Worm (Caenorhabditis elegans) whole organism, young adult: Measurements from ENCODE around the gene immp-1.
"Not testable (repeated sequence)": the region's sequence is repeated elsewhere in the genome, so short reads cannot be mapped to it uniquely, and the experiment has no call there.

Experiments
- B0261.1 ChIP-seq: sonication (generic microtip); optimal IDR thresholded peaks from 2 replicates; lab custom pipeline; 2016; ENCODE audit warnings: mild to moderate bottlenecking, missing genetic modification characterization, moderate library complexity, missing compliant biosample characterization
- F33H1.4 ChIP-seq: fragments of 200-800 bp; sonication (Bioruptor generic); IDR thresholded peaks from 2 replicates; pipeline ENCODE4 v1.3.6; 2022; ENCODE audit warnings: missing genetic modification reagents, missing genetic modification characterization, missing compliant biosample characterization
- F52B5.7 ChIP-seq: sonication (generic microtip); optimal IDR thresholded peaks from 2 replicates; lab custom pipeline; 2016; ENCODE audit warnings: mild to moderate bottlenecking, missing genetic modification characterization, missing compliant biosample characterization
- K11D2.4 ChIP-seq: fragments of 200-800 bp; sonication (Bioruptor generic); IDR thresholded peaks from 2 replicates; pipeline ENCODE4 v1.3.6; 2022; ENCODE audit warnings: missing genetic modification reagents, missing genetic modification characterization, missing compliant biosample characterization
- T07F8.4 ChIP-seq: sonication (generic microtip); optimal IDR thresholded peaks from 2 replicates; lab custom pipeline; 2016; ENCODE audit warnings: mild to moderate bottlenecking, missing genetic modification characterization, moderate library complexity, missing compliant biosample characterization
- Y53G8AR.9 ChIP-seq: fragments of 200-800 bp; sonication (Bioruptor generic); conservative IDR thresholded peaks from 2 replicates; pipeline ENCODE4 v1.3.6; 2022; ENCODE audit warnings: missing genetic modification reagents, missing genetic modification characterization, missing compliant biosample characterization
- Y56A3A.18 ChIP-seq: fragments of 200-800 bp; sonication (Bioruptor generic); IDR thresholded peaks from 2 replicates; pipeline ENCODE4 v1.3.6; 2022; ENCODE audit warnings: missing genetic modification reagents, missing genetic modification characterization, missing compliant biosample characterization
- ama-1 ChIP-seq, 3 experiments: fragments of 150-350 bp in 1 of 3; sonication (generic microtip) in 2 of 3; optimal IDR thresholded peaks; 2 replicates each; lab custom pipeline; 2014 to 2018; ENCODE audit warnings: missing biosample characterization in 2 of 3, missing genetic modification characterization in 2 of 3, missing genetic modification reagents in 2 of 3
- atf-7 ChIP-seq: sonication (generic microtip); optimal IDR thresholded peaks from 2 replicates; lab custom pipeline; 2017; ENCODE audit warnings: mild to moderate bottlenecking, missing genetic modification characterization, missing compliant biosample characterization
- attf-5 ChIP-seq: fragments of 200-800 bp; sonication (Bioruptor generic); optimal IDR thresholded peaks from 2 replicates; lab custom pipeline; 2018; ENCODE audit warnings: mild to moderate bottlenecking, missing genetic modification characterization, missing compliant biosample characterization
- cebp-1 ChIP-seq, 2 experiments: fragments of 200-800 bp in 1 of 2; sonication (Bioruptor generic) in 1 of 2; sonication (generic microtip) in 1 of 2; IDR thresholded peaks in 1 of 2; optimal IDR thresholded peaks in 1 of 2; 2 replicates each; pipeline versions ENCODE4 v1.3.6 to Lab custom; 2017 to 2022; ENCODE audit warnings: missing compliant biosample characterization in 2 of 2, missing genetic modification characterization in 2 of 2, mild to moderate bottlenecking in 1 of 2, missing genetic modification reagents in 1 of 2, moderate library complexity in 1 of 2
- ceh-27 ChIP-seq: fragments of 200-800 bp; sonication (Bioruptor generic); optimal IDR thresholded peaks from 2 replicates; lab custom pipeline; 2018; ENCODE audit warnings: mild to moderate bottlenecking, missing genetic modification characterization, moderate library complexity, missing compliant biosample characterization
- dox-1 ChIP-seq: fragments of 200-800 bp; sonication (Bioruptor generic); IDR thresholded peaks from 2 replicates; pipeline ENCODE4 v1.3.6; 2022; ENCODE audit warnings: missing genetic modification reagents, missing genetic modification characterization, missing compliant biosample characterization
- egl-18 ChIP-seq: fragments of 200-800 bp; sonication (Bioruptor generic); IDR thresholded peaks from 2 replicates; pipeline ENCODE4 v1.3.6; 2022; ENCODE audit warnings: missing genetic modification reagents, missing genetic modification characterization, missing compliant biosample characterization
- egrh-3 ChIP-seq: fragments of 200-800 bp; sonication (Bioruptor generic); IDR thresholded peaks from 2 replicates; pipeline ENCODE4 v1.3.6; 2022; ENCODE audit warnings: missing genetic modification reagents, missing genetic modification characterization, missing compliant biosample characterization
- fkh-3 ChIP-seq: sonication (generic microtip); optimal IDR thresholded peaks from 2 replicates; lab custom pipeline; 2016; ENCODE audit warnings: mild to moderate bottlenecking, missing genetic modification characterization, missing compliant biosample characterization
- hlh-26 ChIP-seq: fragments of 200-800 bp; sonication (Bioruptor generic); conservative IDR thresholded peaks from 2 replicates; pipeline ENCODE4 v1.3.6; 2022; ENCODE audit warnings: missing genetic modification reagents, missing genetic modification characterization, missing compliant biosample characterization
- hmg-1.2 ChIP-seq: fragments of 200-800 bp; sonication (Bioruptor generic); IDR thresholded peaks from 2 replicates; pipeline ENCODE4 v1.3.6; 2022; ENCODE audit warnings: missing genetic modification reagents, missing genetic modification characterization, missing compliant biosample characterization
- hrde-1 ChIP-seq: sonication (generic microtip); optimal IDR thresholded peaks from 2 replicates; lab custom pipeline; 2016; ENCODE audit warnings: missing genetic modification characterization, mild to moderate bottlenecking, missing compliant biosample characterization, moderate library complexity, missing genotype, missing genetic modification reagents, borderline replicate concordance
- let-607 ChIP-seq, 2 experiments: fragments of 200-800 bp in 1 of 2; sonication (Bioruptor generic) in 1 of 2; sonication (generic microtip) in 1 of 2; optimal IDR thresholded peaks; 2 replicates each; lab custom pipeline; 2016 to 2018; ENCODE audit warnings: mild to moderate bottlenecking in 2 of 2, missing compliant biosample characterization in 2 of 2, missing genetic modification characterization in 2 of 2, moderate library complexity in 2 of 2, missing genotype in 1 of 2
- lsl-1 ChIP-seq: fragments of 200-800 bp; sonication (Bioruptor generic); optimal IDR thresholded peaks from 2 replicates; lab custom pipeline; 2018; ENCODE audit warnings: mild to moderate bottlenecking, missing genetic modification characterization, moderate library complexity, missing compliant biosample characterization
- mcd-1 ChIP-seq: fragments of 200-800 bp; sonication (Bioruptor generic); IDR thresholded peaks from 2 replicates; pipeline ENCODE4 v1.3.6; 2022; ENCODE audit warnings: missing genetic modification reagents, missing genetic modification characterization, missing compliant biosample characterization
- mel-28 ChIP-seq: sonication (generic microtip); optimal IDR thresholded peaks from 2 replicates; lab custom pipeline; 2016; ENCODE audit warnings: borderline replicate concordance, mild to moderate bottlenecking, missing genetic modification characterization, missing compliant biosample characterization
- nfyb-1 ChIP-seq: fragments of 200-800 bp; sonication (Bioruptor generic); IDR thresholded peaks from 2 replicates; pipeline ENCODE4 v1.3.6; 2022; ENCODE audit warnings: missing genetic modification reagents, missing genetic modification characterization, missing compliant biosample characterization
- nhr-80 ChIP-seq: sonication (generic microtip); optimal IDR thresholded peaks from 2 replicates; lab custom pipeline; 2016; ENCODE audit warnings: missing genetic modification characterization, missing compliant biosample characterization
- nhr-90 ChIP-seq: sonication (generic microtip); optimal IDR thresholded peaks from 2 replicates; lab custom pipeline; 2016; ENCODE audit warnings: missing genotype, mild to moderate bottlenecking, missing genetic modification characterization, missing compliant biosample characterization
- pha-4 ChIP-seq: fragments of 150-350 bp; sonication (generic microtip); optimal IDR thresholded peaks from 2 replicates; lab custom pipeline; 2014; ENCODE audit warnings: missing biosample characterization, missing genetic modification reagents, missing genetic modification characterization
- rec-8 ChIP-seq, 2 experiments: sonication (generic microtip); optimal IDR thresholded peaks; 2 replicates each; lab custom pipeline; 2016; ENCODE audit warnings: mild to moderate bottlenecking in 2 of 2, missing genetic modification characterization in 2 of 2, missing genetic modification reagents in 2 of 2, missing genotype in 2 of 2, missing biosample characterization in 1 of 2, missing compliant biosample characterization in 1 of 2, moderate library complexity in 1 of 2
- rpc-1 ChIP-seq, 2 experiments: fragments of 150-350 bp in 1 of 2; sonication (generic microtip) in 1 of 2; optimal IDR thresholded peaks; 2 replicates each; lab custom pipeline; 2014 to 2018; ENCODE audit warnings: missing biosample characterization in 1 of 2, missing genetic modification characterization in 1 of 2, missing genetic modification reagents in 1 of 2, missing genotype in 1 of 2
- snpc-1.1 ChIP-seq: sonication (generic microtip); optimal IDR thresholded peaks from 2 replicates; lab custom pipeline; 2017; ENCODE audit warnings: missing genetic modification characterization, mild to moderate bottlenecking, missing compliant biosample characterization, antibody characterized with exemption, moderate library complexity, missing genotype, missing genetic modification reagents; ENCODE audit not compliant: insufficient read depth
- snpc-4 ChIP-seq, 5 experiments: fragments of 150-350 bp in 1 of 5; sonication (generic microtip) in 4 of 5; optimal IDR thresholded peaks; 2 replicates each; lab custom pipeline; 2014 to 2018; ENCODE audit warnings: missing genetic modification characterization in 5 of 5, missing biosample characterization in 3 of 5, antibody characterized with exemption in 2 of 5, mild to moderate bottlenecking in 2 of 5, missing compliant biosample characterization in 2 of 5, missing genotype in 2 of 5, moderate library complexity in 2 of 5, missing genetic modification reagents in 1 of 5
- tbx-9 ChIP-seq: sonication (generic microtip); optimal IDR thresholded peaks from 2 replicates; lab custom pipeline; 2016; ENCODE audit warnings: borderline replicate concordance, missing genetic modification characterization, inconsistent platforms, missing compliant biosample characterization
- zfh-2 ChIP-seq: fragments of 200-800 bp; sonication (Bioruptor generic); conservative IDR thresholded peaks from 2 replicates; pipeline ENCODE4 v1.3.6; 2022; ENCODE audit warnings: missing genetic modification reagents, missing genetic modification characterization, missing compliant biosample characterization
- ztf-18 ChIP-seq: sonication (generic microtip); optimal IDR thresholded peaks from 2 replicates; lab custom pipeline; 2016; ENCODE audit warnings: missing genotype, mild to moderate bottlenecking, missing genetic modification characterization, missing compliant biosample characterization
- ztf-26 ChIP-seq: sonication (generic microtip); optimal IDR thresholded peaks from 2 replicates; lab custom pipeline; 2017; ENCODE audit warnings: missing genetic modification characterization, missing compliant biosample characterization

immp-1 gene

ce11 chrIII:11792295-11793256 is 17.8 kb downstream of the immp-1 start, which contains the start of gene C24H11.2 (continued):
- TF ChIP-seq attf-5 (GFP tag; lab: Kevin White, UChicago): peak; percentile 59
- TF ChIP-seq nhr-90 (tag; lab: Kevin White, UChicago): peak; percentile 64
- peak; percentile 69 for TF ChIP-seq ztf-26
- peak; percentile 51 for TF ChIP-seq ztf-18 (tag; lab: Kevin White, UChicago)
- TF ChIP-seq atf-7 (tag; lab: Kevin White, UChicago): peak; percentile 53
- TF ChIP-seq fkh-3: peak; percentile 70
- peak; percentile 28 for TF ChIP-seq T07F8.4 (tag; lab: Kevin White, UChicago)
- not testable (repeated sequence) for TF ChIP-seq ama-1 (optimal IDR thresholded peaks at IDR 0.05; lab: Kevin White, UChicago); cebp-1 (GFP tag; IDR thresholded peaks at IDR 0.05; lab: Robert Waterston, UW)
- TF ChIP-seq ama-1 (GFP tag; optimal IDR thresholded peaks at IDR 0.05; lab: Kevin White, UChicago): peak in 1 of 2 experiments; percentile 60
- peak; percentile 83 for TF ChIP-seq zfh-2
- TF ChIP-seq snpc-4 (GFP tag; optimal IDR thresholded peaks at IDR 0.05; lab: Kevin White, UChicago): peak; percentile 8
- peak; percentile 6 to 92 (median 69) for TF ChIP-seq snpc-4 (tag; optimal IDR thresholded peaks at IDR 0.05; lab: Kevin White, UChicago)
- TF ChIP-seq mel-28 (tag; lab: Kevin White, UChicago): peak; percentile 59
- TF ChIP-seq egl-18: 0 out of 2 replicates have a peak, but pooled peaks have one; percentile 47
- peak; percentile 32 for TF ChIP-seq snpc-1.1 (tag; lab: Kevin White, UChicago)
- peak; percentile 74 for TF ChIP-seq hmg-1.2 (GFP tag; lab: Robert Waterston, UW)
- peak; percentile 46 for TF ChIP-seq ceh-27
- TF ChIP-seq K11D2.4: 0 out of 2 replicates have a peak, but pooled peaks have one; percentile 39
- TF ChIP-seq cebp-1 (tag; optimal IDR thresholded peaks at IDR 0.05; lab: Kevin White, UChicago): peak; percentile 70
- TF ChIP-seq B0261.1: peak; percentile 80
- TF ChIP-seq F52B5.7: peak; percentile 55
- TF ChIP-seq mcd-1: peak; percentile 71
- peak; percentile 64 to 65 for TF ChIP-seq rec-8 (tag; optimal IDR thresholded peaks at IDR 0.05; lab: Kevin White, UChicago)
- peak; percentile 76 for TF ChIP-seq nfyb-1 (GFP tag; lab: Robert Waterston, UW)
- peak; percentile 80 for TF ChIP-seq dox-1
- TF ChIP-seq, all 124 proteins: peak for 67; not testable (repeated sequence) for 57

- peak; percentile 80 for TF ChIP-seq zfh-2
- TF ChIP-seq let-607 (tag; optimal IDR thresholded peaks at IDR 0.05; lab: Kevin White, UChicago): no peak
- no peak for TF ChIP-seq tbx-9
- TF ChIP-seq hrde-1 (tag; lab: Kevin White, UChicago): no peak
- no peak for TF ChIP-seq rec-8 (tag; optimal IDR thresholded peaks at IDR 0.05; lab: Kevin White, UChicago)
- no peak for TF ChIP-seq Y53G8AR.9 (GFP tag; lab: Robert Waterston, UW)
- peak; percentile 28; the same call in 1 of the 2 replicates for TF ChIP-seq egrh-3 (GFP tag; lab: Robert Waterston, UW)
- no peak for TF ChIP-seq atf-7 (tag; lab: Kevin White, UChicago)
- TF ChIP-seq F33H1.4 (GFP tag; lab: Robert Waterston, UW): no peak
- TF ChIP-seq rpc-1 (optimal IDR thresholded peaks at IDR 0.05; lab: Kevin White, UChicago): no peak
- no peak for TF ChIP-seq rpc-1 (tag; optimal IDR thresholded peaks at IDR 0.05; lab: Kevin White, UChicago)
- TF ChIP-seq Y56A3A.18 (GFP tag; lab: Robert Waterston, UW): no peak
- no peak for TF ChIP-seq pha-4 (tag; lab: Kevin White, UChicago)
- TF ChIP-seq nhr-80: no peak
- TF ChIP-seq hlh-26 (GFP tag; lab: Robert Waterston, UW): no peak
- TF ChIP-seq lsl-1 (GFP tag; lab: Kevin White, UChicago): no peak
Measured at ce11 chrIII:11794389-11794788, 19.6 kb downstream of the immp-1 start.
